Worm (Caenorhabditis elegans) whole organism, L2 larva: ENCODE data around the gene K07C5.3.

ENCODE experiments used
- C34F6.9 ChIP-seq: fragments of 150-350 bp; optimal IDR thresholded peaks from 2 replicates; lab custom pipeline; 2014; ENCODE audit warnings: missing biosample characterization, missing genetic modification characterization
- F13H6.1 ChIP-seq: sonication (generic microtip); optimal IDR thresholded peaks from 2 replicates; lab custom pipeline; 2016; ENCODE audit warnings: missing genetic modification characterization, missing compliant biosample characterization
- R02D3.7 ChIP-seq: fragments of 150-350 bp; optimal IDR thresholded peaks from 2 replicates; lab custom pipeline; 2014; ENCODE audit warnings: missing biosample characterization, missing genetic modification characterization
- ZK546.5 ChIP-seq: sonication (generic microtip); optimal IDR thresholded peaks from 2 replicates; lab custom pipeline; 2017; ENCODE audit warnings: missing biosample characterization, missing genetic modification characterization
- alr-1 ChIP-seq: fragments of 150-350 bp; optimal IDR thresholded peaks from 2 replicates; lab custom pipeline; 2014; ENCODE audit warnings: missing biosample characterization, missing genetic modification characterization
- aly-2 ChIP-seq: fragments of 150-350 bp; optimal IDR thresholded peaks from 2 replicates; lab custom pipeline; 2014; ENCODE audit warnings: missing biosample characterization, missing genetic modification characterization
- ama-1 ChIP-seq: fragments of 150-350 bp; optimal IDR thresholded peaks from 2 replicates; lab custom pipeline; 2018; ENCODE audit warnings: inconsistent platforms
- blmp-1 ChIP-seq: sonication (generic microtip); optimal IDR thresholded peaks from 2 replicates; lab custom pipeline; 2017; ENCODE audit warnings: missing genetic modification characterization, mild to moderate bottlenecking, missing compliant biosample characterization, antibody characterized with exemption, moderate library complexity; ENCODE audit not compliant: insufficient read depth
- ceh-82 ChIP-seq: fragments of 150-350 bp; optimal IDR thresholded peaks from 2 replicates; lab custom pipeline; 2014; ENCODE audit warnings: missing biosample characterization, missing genetic modification characterization
- dmd-4 ChIP-seq: sonication (generic microtip); optimal IDR thresholded peaks from 2 replicates; lab custom pipeline; 2017; ENCODE audit warnings: missing biosample characterization, missing genetic modification characterization
- elt-1 ChIP-seq: fragments of 150-350 bp; optimal IDR thresholded peaks from 2 replicates; lab custom pipeline; 2014; ENCODE audit warnings: missing biosample characterization, missing genetic modification characterization
- elt-3 ChIP-seq: sonication (generic microtip); optimal IDR thresholded peaks from 2 replicates; lab custom pipeline; 2017; ENCODE audit warnings: missing biosample characterization, missing genetic modification characterization
- fos-1 ChIP-seq: fragments of 150-350 bp; optimal IDR thresholded peaks from 2 replicates; lab custom pipeline; 2014; ENCODE audit warnings: missing biosample characterization, missing genetic modification characterization
- gmeb-1 ChIP-seq: fragments of 150-350 bp; optimal IDR thresholded peaks from 2 replicates; lab custom pipeline; 2014; ENCODE audit warnings: missing biosample characterization, missing genetic modification characterization
- lin-11 ChIP-seq: fragments of 150-350 bp; sonication (generic microtip); optimal IDR thresholded peaks from 2 replicates; lab custom pipeline; 2014; ENCODE audit warnings: missing biosample characterization, missing genetic modification characterization, inconsistent platforms, mixed read lengths
- lin-13 ChIP-seq: fragments of 150-350 bp; optimal IDR thresholded peaks from 2 replicates; lab custom pipeline; 2014; ENCODE audit warnings: missing biosample characterization, missing genetic modification reagents, missing genetic modification characterization
- lin-39 ChIP-seq: fragments of 150-350 bp; optimal IDR thresholded peaks from 2 replicates; lab custom pipeline; 2014; ENCODE audit warnings: missing biosample characterization, missing genetic modification reagents, missing genetic modification characterization
- lsy-2 ChIP-seq, 2 experiments: fragments of 150-350 bp in 1 of 2; sonication (generic microtip) in 1 of 2; optimal IDR thresholded peaks; 2 replicates each; lab custom pipeline; 2014 to 2017; ENCODE audit warnings: missing biosample characterization in 2 of 2, missing genetic modification characterization in 2 of 2
- mab-5 ChIP-seq: fragments of 150-350 bp; optimal IDR thresholded peaks from 2 replicates; lab custom pipeline; 2014; ENCODE audit warnings: missing biosample characterization, missing genetic modification characterization
- mbf-1 ChIP-seq: sonication (generic microtip); optimal IDR thresholded peaks from 2 replicates; lab custom pipeline; 2017; ENCODE audit warnings: missing biosample characterization, missing genetic modification characterization
- nhr-10 ChIP-seq: sonication (generic microtip); optimal IDR thresholded peaks from 2 replicates; lab custom pipeline; 2017; ENCODE audit warnings: missing biosample characterization, missing genetic modification characterization
- nhr-11 ChIP-seq: fragments of 150-350 bp; optimal IDR thresholded peaks from 2 replicates; lab custom pipeline; 2014; ENCODE audit warnings: missing biosample characterization, missing genetic modification characterization
- nhr-12 ChIP-seq: fragments of 150-350 bp; optimal IDR thresholded peaks from 2 replicates; lab custom pipeline; 2014; ENCODE audit warnings: missing biosample characterization, missing genetic modification characterization
- nhr-21 ChIP-seq: fragments of 150-350 bp; optimal IDR thresholded peaks from 2 replicates; lab custom pipeline; 2014; ENCODE audit warnings: missing biosample characterization, missing genetic modification characterization
- nhr-237 ChIP-seq: fragments of 150-350 bp; optimal IDR thresholded peaks from 2 replicates; lab custom pipeline; 2014; ENCODE audit warnings: missing biosample characterization, missing genetic modification characterization
- nhr-6 ChIP-seq: fragments of 150-350 bp; optimal IDR thresholded peaks from 2 replicates; lab custom pipeline; 2014; ENCODE audit warnings: missing biosample characterization, missing genetic modification characterization
- skn-1 ChIP-seq: sonication (generic microtip); optimal IDR thresholded peaks from 2 replicates; lab custom pipeline; 2017; ENCODE audit warnings: missing biosample characterization, missing genetic modification characterization
- sma-3 ChIP-seq: sonication (generic microtip); optimal IDR thresholded peaks from 2 replicates; lab custom pipeline; 2016; ENCODE audit warnings: missing genetic modification reagents, missing genetic modification characterization, missing compliant biosample characterization
- sma-9 ChIP-seq, 2 experiments: fragments of 150-350 bp in 1 of 2; sonication (generic microtip) in 1 of 2; optimal IDR thresholded peaks; 2 replicates each; lab custom pipeline; 2014 to 2016; ENCODE audit warnings: missing genetic modification characterization in 2 of 2, mild to moderate bottlenecking in 1 of 2, missing biosample characterization in 1 of 2, missing compliant biosample characterization in 1 of 2, missing genetic modification reagents in 1 of 2, moderate library complexity in 1 of 2
- snpc-4 ChIP-seq: fragments of 150-350 bp; optimal IDR thresholded peaks from 2 replicates; lab custom pipeline; 2014; ENCODE audit warnings: missing biosample characterization, missing genetic modification characterization
- unc-39 ChIP-seq: fragments of 150-350 bp; optimal IDR thresholded peaks from 2 replicates; lab custom pipeline; 2014; ENCODE audit warnings: missing biosample characterization, missing genetic modification characterization
- zag-1 ChIP-seq: fragments of 150-350 bp; optimal IDR thresholded peaks from 2 replicates; lab custom pipeline; 2014; ENCODE audit warnings: missing biosample characterization, missing genetic modification characterization
- ztf-11 ChIP-seq: sonication (generic microtip); optimal IDR thresholded peaks from 2 replicates; lab custom pipeline; 2017; ENCODE audit warnings: missing biosample characterization, missing genetic modification characterization
- ztf-4 ChIP-seq: fragments of 150-350 bp; optimal IDR thresholded peaks from 2 replicates; lab custom pipeline; 2014; ENCODE audit warnings: missing biosample characterization, missing genetic modification characterization

Gene K07C5.3

DNA sequence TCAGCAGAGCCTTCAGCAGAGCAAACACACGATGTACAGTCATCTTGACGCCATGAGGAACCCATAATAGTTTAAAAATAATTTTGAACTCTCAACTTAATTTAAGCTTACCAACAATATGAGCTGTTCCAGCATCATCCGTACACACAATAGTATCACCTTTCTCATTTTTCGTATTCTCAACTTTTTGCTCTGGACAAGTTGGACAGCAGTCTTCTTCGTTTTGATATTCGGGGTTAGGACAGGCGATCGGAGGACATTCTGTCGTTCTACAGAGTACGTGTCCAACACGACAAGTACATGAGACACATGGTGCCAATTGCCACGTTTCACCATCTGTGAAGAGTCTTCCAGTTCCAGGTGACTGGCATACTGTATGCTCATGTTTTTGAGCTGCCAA is 19.3 kb upstream of the K07C5.3 start:
- TF ChIP-seq lin-39 (tag; lab: Kevin White, UChicago) = no peak
- no peak for TF ChIP-seq nhr-11 (tag; lab: Kevin White, UChicago)
- no peak for TF ChIP-seq blmp-1 (tag; lab: Kevin White, UChicago)
- no peak for TF ChIP-seq sma-9 (GFP tag; optimal IDR thresholded peaks at IDR 0.05; lab: Kevin White, UChicago)
- TF ChIP-seq sma-9 (tag; optimal IDR thresholded peaks at IDR 0.05; lab: Kevin White, UChicago) = no peak

ce11 chrV:10328080-10328479 is 14.8 kb upstream of the K07C5.3 start:
- no peak for TF ChIP-seq ztf-4
- no peak for TF ChIP-seq lin-39 (tag; lab: Kevin White, UChicago)
- TF ChIP-seq ceh-82 (tag; lab: Kevin White, UChicago) = no peak
- peak; percentile 8 for TF ChIP-seq F13H6.1 (tag; lab: Kevin White, UChicago)
- TF ChIP-seq aly-2 (tag; lab: Kevin White, UChicago) = no peak
- TF ChIP-seq snpc-4 (tag; lab: Kevin White, UChicago) = no peak
- no peak for TF ChIP-seq alr-1

DNA sequence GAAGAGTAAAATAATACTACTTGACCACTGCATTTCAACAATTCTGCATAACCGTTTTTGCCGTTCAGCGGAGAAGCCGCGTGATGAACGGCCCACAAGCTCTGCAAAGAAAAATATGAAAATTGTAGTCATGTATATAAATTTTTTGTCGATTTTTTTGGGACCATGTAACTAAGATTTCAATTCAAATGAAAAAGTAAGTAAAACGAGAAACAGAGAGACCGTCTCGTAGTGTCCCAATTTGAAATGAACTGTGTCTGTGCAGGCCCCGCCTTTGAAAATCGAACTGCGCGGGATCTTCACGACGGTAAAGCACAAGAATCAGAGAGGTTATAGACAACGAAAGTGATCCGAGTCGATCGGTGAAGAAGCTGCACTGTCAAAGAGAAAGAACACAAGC is 10.8 kb upstream of the K07C5.3 start, which contains the start of gene crm-1:
Gene crm-1 (minus strand): TSS at position 101 of the 400 bp plus-strand sequence.
- TF ChIP-seq alr-1 = no peak
- no peak for TF ChIP-seq skn-1 (tag; lab: Kevin White, UChicago)
- no peak for TF ChIP-seq mab-5 (tag; lab: Kevin White, UChicago)
- TF ChIP-seq nhr-21 = no peak
- TF ChIP-seq ama-1 (lab: Kevin White, UChicago) = no peak
- TF ChIP-seq sma-3 = no peak
- TF ChIP-seq R02D3.7 (tag; lab: Kevin White, UChicago) = no peak
- TF ChIP-seq dmd-4 (tag; lab: Kevin White, UChicago) = no peak
- no peak for TF ChIP-seq lin-11

DNA sequence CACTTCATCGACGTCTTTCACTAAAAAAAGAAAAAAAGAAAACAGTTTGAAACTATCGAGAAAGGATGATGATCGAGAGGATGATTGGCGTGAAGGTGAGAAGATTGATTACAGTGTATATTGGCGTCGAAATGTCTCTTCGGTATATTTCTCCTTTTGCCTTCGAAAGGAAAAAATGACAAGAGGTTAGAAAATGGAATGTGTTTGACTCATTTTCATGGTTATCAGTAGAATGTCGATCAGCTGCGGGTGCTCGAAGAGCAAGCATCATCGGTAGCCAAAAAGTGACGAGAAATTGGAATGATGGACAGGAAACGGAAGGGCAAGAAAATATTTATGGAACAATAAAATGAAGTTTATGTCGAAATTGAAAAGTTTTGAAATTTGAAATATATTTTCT is 9.0 kb upstream of the K07C5.3 start:
- TF ChIP-seq sma-9 (GFP tag; optimal IDR thresholded peaks at IDR 0.05; lab: Kevin White, UChicago) (peak; percentile 28), sma-9 (tag; optimal IDR thresholded peaks at IDR 0.05; lab: Kevin White, UChicago) (no peak), fos-1 (tag; lab: Kevin White, UChicago) (peak; percentile 73), nhr-11 (tag; lab: Kevin White, UChicago) (no peak), sma-3 (peak; percentile 23)

DNA sequence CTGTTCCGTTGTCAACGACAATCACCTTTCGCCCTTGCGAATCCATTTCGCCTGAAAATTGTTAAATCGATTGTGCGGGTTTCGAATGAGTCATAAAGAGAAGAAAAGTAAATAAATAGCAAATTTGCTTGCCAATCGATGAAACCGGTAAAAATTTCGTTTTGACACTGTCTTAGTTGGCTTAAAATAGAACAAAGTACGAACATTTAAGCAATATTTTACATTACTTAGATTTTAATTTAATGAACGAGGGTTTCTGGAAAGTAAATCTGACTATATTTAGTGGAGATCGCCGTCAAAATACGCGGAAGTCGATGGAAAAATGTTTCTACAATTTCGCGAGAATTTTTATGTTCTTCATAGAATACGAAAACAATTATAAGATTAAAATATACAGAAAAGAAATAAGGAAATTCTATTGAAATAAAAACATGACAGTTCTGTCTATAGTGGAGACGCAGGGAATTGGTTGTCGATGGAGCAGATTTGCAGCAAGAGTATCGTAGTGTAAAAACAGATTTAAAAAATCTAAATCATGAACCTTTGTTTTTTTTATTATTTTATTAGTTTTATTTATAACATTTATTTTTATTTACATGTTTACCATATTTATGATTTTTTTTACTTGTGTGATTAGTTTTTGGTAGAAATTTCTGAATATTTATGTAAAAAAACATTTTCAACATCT is 4.4 kb upstream of the K07C5.3 start, which contains the start of gene arx-2:
Gene arx-2 (minus strand): TSS at position 51 of the 688 bp plus-strand sequence.
- TF ChIP-seq lsy-2 (tag; optimal IDR thresholded peaks at IDR 0.05; lab: Kevin White, UChicago) (peak in 1 of 2 experiments; percentile 66), fos-1 (tag; lab: Kevin White, UChicago) (peak; percentile 32), zag-1 (tag; lab: Kevin White, UChicago) (no peak), F13H6.1 (tag; lab: Kevin White, UChicago) (no peak), lin-13 (peak; percentile 30), nhr-10 (tag; lab: Kevin White, UChicago) (no peak), ZK546.5 (tag; lab: Kevin White, UChicago) (no peak), C34F6.9 (tag; lab: Kevin White, UChicago) (peak; percentile 65)

DNA sequence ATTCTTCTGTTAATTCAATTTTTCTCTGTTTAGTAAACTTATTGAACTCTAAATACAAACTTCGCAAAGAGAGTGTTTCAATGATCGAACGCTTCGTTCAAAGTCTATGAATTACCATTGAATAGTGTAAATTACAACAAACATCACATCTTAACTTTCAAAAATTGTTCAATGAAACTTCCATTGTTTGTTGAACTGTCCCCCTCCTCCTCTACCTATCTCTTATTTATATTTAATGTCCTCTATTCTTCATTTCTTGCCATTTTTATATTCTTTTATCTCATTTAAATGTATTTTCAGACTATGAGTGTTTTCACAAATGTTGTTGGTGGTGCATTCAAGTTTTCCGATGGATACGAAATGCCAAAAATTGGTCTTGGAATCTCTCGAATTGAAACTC is 3.6 kb upstream of the K07C5.3 start, which contains the start of gene K07C5.2:
Gene K07C5.2 (plus strand): TSS at position 301 of the 400 bp plus-strand sequence.
- TF ChIP-seq nhr-12 (no peak), ztf-11 (tag; lab: Kevin White, UChicago) (no peak), nhr-6 (no peak), blmp-1 (tag; lab: Kevin White, UChicago) (no peak), F13H6.1 (tag; lab: Kevin White, UChicago) (no peak), nhr-21 (no peak), elt-1 (tag; lab: Kevin White, UChicago) (no peak), gmeb-1 (tag; lab: Kevin White, UChicago) (no peak), unc-39 (no peak), elt-3 (tag; lab: Kevin White, UChicago) (no peak), aly-2 (tag; lab: Kevin White, UChicago) (no peak), nhr-237 (tag; lab: Kevin White, UChicago) (no peak), ama-1 (lab: Kevin White, UChicago) (no peak), fos-1 (tag; lab: Kevin White, UChicago) (no peak), mab-5 (tag; lab: Kevin White, UChicago) (no peak), mbf-1 (tag; lab: Kevin White, UChicago) (no peak), alr-1 (no peak)
